Fruit fly (Drosophila melanogaster) whole organism: Measurements from ENCODE around the gene Cyp4ac1.
A peak's percentile ranks its signal among the peaks of the same experiment; 100 is the strongest.

Experiments used
- CG8478 ChIP-seq: fragments of >200 bp; optimal IDR thresholded peaks from 2 replicates; lab custom pipeline; 2018; ENCODE audit warnings: inconsistent platforms
- Dll ChIP-seq: fragments of >200 bp; optimal IDR thresholded peaks from 2 replicates; lab custom pipeline; 2017
- EcR ChIP-seq, 2 experiments: fragments of >200 bp; optimal IDR thresholded peaks; 2 replicates each; lab custom pipeline; 2017; ENCODE audit warnings: missing biosample characterization in 2 of 2, missing genetic modification characterization in 2 of 2, missing genetic modification reagents in 2 of 2
- pan ChIP-seq: fragments of >200 bp; optimal IDR thresholded peaks from 2 replicates; lab custom pipeline; 2017
- psq ChIP-seq: fragments of >200 bp; optimal IDR thresholded peaks from 2 replicates; lab custom pipeline; 2017
- usp ChIP-seq: fragments of >200 bp; optimal IDR thresholded peaks from 2 replicates; lab custom pipeline; 2017; ENCODE audit warnings: missing biosample characterization, missing genetic modification characterization, mixed read lengths

The Cyp4ac1 gene

DNA sequence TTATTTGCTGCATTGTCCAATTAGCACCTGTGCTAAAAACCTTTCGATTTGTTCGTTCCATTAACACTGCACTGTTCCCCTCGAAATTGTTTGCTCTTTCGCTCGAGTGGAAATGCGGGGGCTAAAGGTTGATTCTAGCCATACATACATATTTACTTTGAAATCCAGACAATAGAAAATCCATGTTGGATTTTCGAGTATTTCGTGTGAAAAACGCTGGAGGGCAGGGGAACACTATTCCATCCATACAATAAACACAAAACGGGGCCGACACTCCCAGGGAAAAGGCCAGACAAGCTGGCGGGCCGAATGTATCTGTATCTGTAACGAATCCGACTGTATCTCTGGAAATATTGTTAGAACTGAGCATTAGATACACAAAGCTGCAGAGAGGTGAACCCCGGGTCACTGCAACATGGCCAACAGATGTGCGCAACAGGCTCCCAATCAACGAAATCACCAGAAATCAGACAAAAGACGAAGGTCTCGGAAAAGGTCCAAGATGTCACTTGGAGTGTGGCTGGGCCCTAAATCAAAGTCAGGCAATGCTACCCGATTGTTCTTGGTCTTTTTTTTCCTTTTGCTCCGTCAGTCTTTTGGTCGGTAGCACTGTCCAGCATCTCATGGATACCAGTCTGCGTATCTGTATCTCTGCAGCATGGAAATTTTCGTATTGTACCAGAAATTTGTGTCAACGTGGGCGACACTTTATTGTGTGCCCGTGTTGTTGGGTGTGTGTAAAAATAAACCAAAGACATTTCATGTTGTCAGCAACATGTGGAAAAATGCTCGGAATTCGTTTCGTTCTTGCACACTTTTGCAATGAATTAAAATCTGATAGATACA, 24.1 kb upstream of the Cyp4ac1 start:
- TF ChIP-seq pan (lab: Kevin White, UChicago), result no peak
- no peak for TF ChIP-seq psq (lab: Kevin White, UChicago)
- no peak for TF ChIP-seq CG8478
- no peak for TF ChIP-seq usp (GFP tag; lab: Kevin White, UChicago)
- TF ChIP-seq Dll (lab: Kevin White, UChicago), result no peak

DNA sequence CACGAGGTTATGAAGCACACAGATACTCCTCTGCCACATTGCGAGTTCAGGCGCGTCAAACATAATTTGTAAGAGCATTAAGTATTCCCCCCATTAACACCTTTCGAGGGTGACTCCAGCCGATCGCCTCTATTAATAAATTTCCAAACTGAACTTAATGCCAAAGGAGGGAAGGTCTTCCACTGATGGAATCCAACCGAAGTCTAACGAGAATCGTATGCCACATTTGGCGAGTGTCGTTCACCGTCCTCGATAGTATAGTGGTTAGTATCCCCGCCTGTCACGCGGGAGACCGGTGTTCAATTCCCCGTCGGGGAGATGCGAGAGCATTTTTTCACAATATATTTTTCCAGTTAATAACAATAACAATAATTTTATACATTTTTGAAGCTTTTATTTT, 23.3 kb upstream of the Cyp4ac1 start:
- TF ChIP-seq psq (lab: Kevin White, UChicago) (no peak), usp (GFP tag; lab: Kevin White, UChicago) (no peak), pan (lab: Kevin White, UChicago) (no peak), CG8478 (no peak), Dll (lab: Kevin White, UChicago) (no peak), EcR (GFP tag; optimal IDR thresholded peaks at IDR 0.05; lab: Kevin White, UChicago) (no peak)

DNA sequence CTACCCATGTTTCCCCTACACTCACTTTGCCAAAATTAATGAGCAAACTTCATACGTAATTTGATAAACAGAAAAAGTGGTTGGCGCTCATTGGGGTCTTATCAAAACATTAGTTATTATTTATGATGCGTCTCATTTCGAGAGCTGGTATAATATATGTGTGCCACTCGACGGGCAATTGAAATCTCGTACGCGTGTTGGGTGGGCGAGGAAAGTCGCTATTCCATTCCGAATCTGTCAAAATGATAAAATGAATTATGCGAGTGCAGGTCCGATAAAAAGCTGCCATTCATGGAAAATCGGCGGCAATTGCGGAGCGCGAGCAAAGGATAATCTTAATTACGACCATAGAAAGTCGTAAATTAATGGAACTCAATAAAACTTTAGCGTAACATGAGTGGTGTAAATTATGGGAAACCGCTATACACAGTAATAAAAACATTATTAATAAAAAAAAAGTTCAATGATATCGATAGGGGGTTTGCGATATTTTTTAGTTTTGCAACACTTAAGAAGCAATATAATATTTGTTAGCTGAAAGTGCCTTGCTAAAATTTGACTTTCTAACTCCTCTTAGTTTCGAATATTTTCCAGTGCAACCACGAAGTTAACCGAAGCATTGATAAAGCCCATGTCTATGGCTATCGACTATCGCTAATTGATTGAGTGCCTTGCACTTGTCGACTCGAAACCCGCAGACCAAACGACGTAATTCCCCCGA, 21.4 kb upstream of the Cyp4ac1 start:
- TF ChIP-seq EcR (GFP tag; optimal IDR thresholded peaks at IDR 0.05; lab: Kevin White, UChicago) (no peak), psq (lab: Kevin White, UChicago) (no peak), CG8478 (no peak), usp (GFP tag; lab: Kevin White, UChicago) (no peak), pan (lab: Kevin White, UChicago) (no peak), Dll (lab: Kevin White, UChicago) (no peak)

DNA sequence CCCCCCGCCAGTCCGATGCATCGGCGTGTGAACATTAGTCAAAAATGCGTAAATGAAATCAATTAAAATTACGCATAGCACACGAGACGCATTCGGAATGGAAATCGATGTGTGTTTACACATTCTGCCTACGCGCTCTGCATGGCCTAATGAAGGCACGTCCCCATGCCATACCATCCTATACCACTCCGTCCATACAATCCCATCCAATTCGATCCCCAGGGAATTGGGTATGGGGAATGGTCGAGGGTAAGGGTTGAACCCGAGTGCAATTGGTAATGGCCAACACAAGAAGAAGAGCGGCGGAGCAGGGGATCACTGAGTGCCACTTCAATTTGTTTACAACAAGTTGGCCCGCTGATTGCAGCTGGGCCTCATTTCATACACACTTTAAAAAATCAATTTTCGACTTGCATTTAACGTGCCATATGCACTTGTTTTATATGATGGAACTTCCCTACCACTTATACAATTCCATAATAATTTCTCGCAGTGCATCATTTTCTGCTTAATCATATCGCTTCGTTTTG, 18.4 kb upstream of the Cyp4ac1 start:
- TF ChIP-seq EcR (GFP tag; optimal IDR thresholded peaks at IDR 0.05; lab: Kevin White, UChicago) (no peak), Dll (lab: Kevin White, UChicago) (no peak), pan (lab: Kevin White, UChicago) (no peak), psq (lab: Kevin White, UChicago) (no peak), CG8478 (no peak), usp (GFP tag; lab: Kevin White, UChicago) (no peak)

DNA sequence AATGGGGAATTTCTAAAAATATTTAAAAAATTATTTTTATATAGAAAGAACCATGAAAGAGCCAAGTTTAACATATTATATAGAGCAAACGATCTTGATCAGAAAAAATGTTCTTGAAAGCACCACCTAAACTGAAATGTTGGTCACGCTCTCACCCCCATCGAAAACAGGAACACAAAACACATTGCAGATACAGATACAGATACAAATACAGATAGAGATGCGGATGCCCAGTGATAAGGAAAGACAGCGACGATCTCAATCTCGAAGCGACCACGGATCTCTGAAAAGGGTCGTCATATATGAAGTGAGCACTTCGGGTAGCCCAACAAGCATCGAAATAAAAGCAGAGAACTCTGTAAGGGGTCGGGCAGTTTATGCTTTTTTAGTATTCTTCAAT, 16.4 kb upstream of the Cyp4ac1 start:
- no peak for TF ChIP-seq CG8478
- no peak for TF ChIP-seq Dll (lab: Kevin White, UChicago)

DNA sequence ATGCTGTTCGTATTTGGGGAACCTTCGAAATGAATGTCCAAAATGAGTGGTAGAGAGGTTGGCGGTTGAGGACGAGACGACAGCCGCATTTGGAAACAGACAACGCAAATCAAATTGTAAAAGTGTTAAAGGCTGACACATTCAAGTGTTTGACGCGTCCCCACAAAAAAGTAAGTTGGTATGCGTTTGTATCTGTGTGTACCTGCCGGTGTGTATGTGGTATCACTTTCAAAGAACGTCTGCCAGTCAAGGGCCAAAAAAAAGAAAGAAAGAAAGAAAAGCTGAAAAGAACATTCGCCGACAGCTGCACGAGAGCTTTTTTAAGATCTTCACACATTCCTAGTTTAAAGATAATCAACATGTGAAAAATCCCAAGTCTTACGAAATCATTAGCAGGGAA, 16.0 kb upstream of the Cyp4ac1 start:
- TF ChIP-seq Dll (lab: Kevin White, UChicago) (no peak), EcR (GFP tag; optimal IDR thresholded peaks at IDR 0.05; lab: Kevin White, UChicago) (no peak), usp (GFP tag; lab: Kevin White, UChicago) (no peak), pan (lab: Kevin White, UChicago) (no peak), CG8478 (no peak), psq (lab: Kevin White, UChicago) (no peak)

DNA sequence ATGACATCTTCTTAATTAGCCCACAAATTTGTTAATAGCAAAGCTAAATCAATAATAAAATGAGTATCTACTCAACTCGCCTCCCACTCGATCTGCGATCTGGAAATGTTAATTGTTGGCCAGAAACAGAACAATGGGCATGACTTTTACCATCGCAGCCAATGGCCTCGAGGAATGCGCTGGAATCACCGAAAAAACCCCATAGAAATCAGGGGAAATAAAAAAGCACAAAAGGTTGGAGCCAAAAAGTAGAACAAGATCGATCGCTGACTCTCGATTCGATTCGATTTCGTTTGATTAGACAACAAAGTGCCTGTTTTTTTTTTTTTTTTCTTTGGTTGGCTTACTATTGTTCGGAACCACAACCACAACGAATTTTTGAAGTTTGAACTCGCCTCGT, 15.2 kb upstream of the Cyp4ac1 start:
- TF ChIP-seq pan (lab: Kevin White, UChicago) (no peak), EcR (GFP tag; optimal IDR thresholded peaks at IDR 0.05; lab: Kevin White, UChicago) (no peak), Dll (lab: Kevin White, UChicago) (no peak), usp (GFP tag; lab: Kevin White, UChicago) (no peak), CG8478 (no peak), psq (lab: Kevin White, UChicago) (no peak)

DNA sequence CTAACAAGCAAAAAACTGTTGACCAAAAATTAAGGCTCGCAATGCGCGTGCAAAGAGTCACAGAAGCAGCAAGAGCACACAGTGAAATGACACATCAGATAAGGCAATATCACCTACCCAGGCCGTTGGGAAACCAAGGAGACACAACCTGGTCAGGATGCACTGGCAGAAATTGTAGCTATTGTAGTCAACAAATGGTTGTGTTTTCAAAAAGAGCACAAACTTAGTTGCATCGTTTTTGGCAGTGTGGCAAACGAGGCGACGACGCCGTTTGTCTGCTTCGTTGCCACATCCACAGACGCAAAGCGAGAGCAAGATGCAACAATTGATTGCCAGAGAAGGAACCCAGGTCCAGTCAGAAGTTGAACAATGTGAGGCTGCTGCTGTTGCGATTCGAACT, 14.0 kb upstream of the Cyp4ac1 start:
- no peak for TF ChIP-seq pan (lab: Kevin White, UChicago)
- TF ChIP-seq EcR (GFP tag; optimal IDR thresholded peaks at IDR 0.05; lab: Kevin White, UChicago), result no peak
- no peak for TF ChIP-seq CG8478
- TF ChIP-seq usp (GFP tag; lab: Kevin White, UChicago), result no peak
- no peak for TF ChIP-seq psq (lab: Kevin White, UChicago)
- no peak for TF ChIP-seq Dll (lab: Kevin White, UChicago)

DNA sequence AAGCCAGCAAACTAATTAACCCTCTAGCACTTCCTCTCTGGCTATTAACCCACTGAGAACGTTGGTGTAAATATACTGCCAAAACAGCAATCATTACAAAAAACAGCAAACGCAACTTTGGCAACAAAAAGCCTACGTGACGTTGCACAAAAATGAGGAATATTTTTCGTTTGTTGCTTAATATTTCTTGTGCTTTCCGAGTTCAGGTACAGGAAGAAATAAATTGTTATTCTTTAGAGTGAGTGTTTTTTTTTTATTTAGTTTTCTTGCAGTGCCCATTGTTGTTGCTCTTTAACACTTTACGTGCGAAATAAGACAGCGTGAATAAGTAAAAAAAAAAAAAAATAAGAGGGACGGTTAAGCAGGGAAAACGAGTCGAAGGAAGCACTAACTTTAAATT, 12.7 kb upstream of the Cyp4ac1 start:
- TF ChIP-seq psq (lab: Kevin White, UChicago) (no peak), CG8478 (no peak), usp (GFP tag; lab: Kevin White, UChicago) (no peak), EcR (GFP tag; optimal IDR thresholded peaks at IDR 0.05; lab: Kevin White, UChicago) (no peak), Dll (lab: Kevin White, UChicago) (no peak), pan (lab: Kevin White, UChicago) (no peak)

DNA sequence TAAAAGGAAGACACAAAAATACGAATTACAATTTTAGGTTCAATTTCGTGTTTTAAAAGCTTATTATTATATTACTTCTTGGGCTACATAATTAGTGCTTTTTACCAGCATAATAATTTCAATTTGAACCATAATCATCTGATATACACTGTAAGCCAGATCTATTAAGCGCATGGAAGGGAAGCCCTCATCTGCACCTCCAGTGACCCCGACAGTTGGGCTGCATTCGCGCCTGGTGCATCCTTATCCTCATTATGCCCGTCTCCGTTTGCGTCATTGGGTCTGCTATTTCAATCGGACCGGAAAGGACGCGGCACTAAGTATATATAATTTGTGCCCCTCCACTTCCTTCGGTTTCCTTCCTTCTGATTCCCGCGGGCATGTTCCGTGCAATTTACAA, 12.1 kb upstream of the Cyp4ac1 start:
- TF ChIP-seq Dll (lab: Kevin White, UChicago), result no peak
- no peak for TF ChIP-seq EcR (GFP tag; optimal IDR thresholded peaks at IDR 0.05; lab: Kevin White, UChicago)
- no peak for TF ChIP-seq pan (lab: Kevin White, UChicago)
- no peak for TF ChIP-seq CG8478
- no peak for TF ChIP-seq psq (lab: Kevin White, UChicago)
- no peak for TF ChIP-seq usp (GFP tag; lab: Kevin White, UChicago)

DNA sequence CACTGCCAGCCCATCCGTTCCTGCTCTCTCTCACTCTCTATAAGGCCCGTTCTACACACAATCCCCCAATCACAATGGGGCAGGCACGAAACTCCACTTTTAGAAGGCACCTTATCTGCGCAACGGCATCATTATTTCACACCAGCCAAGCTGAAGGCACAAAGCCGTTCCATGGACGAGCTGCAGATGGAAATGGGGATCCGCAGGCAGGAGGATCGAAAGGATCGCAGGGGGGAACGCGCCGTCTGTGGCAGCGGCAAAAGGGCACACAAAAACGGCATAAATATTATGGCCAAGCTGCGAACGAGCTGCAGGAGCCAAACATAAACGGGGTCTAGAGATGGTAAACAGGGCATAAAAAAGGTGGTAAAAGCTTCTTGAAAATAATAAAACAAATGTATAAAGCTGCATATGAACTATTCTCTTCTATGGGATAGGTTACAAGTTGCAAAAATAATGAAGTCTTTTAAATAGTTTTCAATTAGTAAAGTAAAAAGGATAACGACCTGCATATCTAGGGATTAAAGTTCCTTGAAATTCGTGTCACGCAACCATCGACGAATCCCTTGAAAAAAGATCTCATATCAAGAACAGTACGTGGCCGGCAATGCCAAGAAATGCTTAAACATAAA, 11.3 kb upstream of the Cyp4ac1 start:
- TF ChIP-seq Dll (lab: Kevin White, UChicago), result peak; percentile 72
- TF ChIP-seq EcR (GFP tag; optimal IDR thresholded peaks at IDR 0.05; lab: Kevin White, UChicago), result no peak
- no peak for TF ChIP-seq pan (lab: Kevin White, UChicago)
